Worm (Caenorhabditis elegans): ENCODE measurements around the gene nhr-66.

ce11 chrIV:8189667-8190066 lies 46.7 kb downstream of the nhr-66 start:
- TF ChIP-seq tbx-2 (tag; optimal IDR thresholded peaks at IDR 0.05) (no peak), snpc-4 (tag; optimal IDR thresholded peaks at IDR 0.05) (no peak)

All from whole organism, L1 larva.